Worm (Caenorhabditis elegans) whole organism, L3 larva: Measurements from ENCODE around the gene T05A7.11.

Experiments used
- ceh-82 ChIP-seq: fragments of 150-350 bp; optimal IDR thresholded peaks from 2 replicates; lab custom pipeline; 2014; ENCODE audit warnings: missing biosample characterization, missing genetic modification characterization
- daf-12 ChIP-seq: fragments of 150-350 bp; optimal IDR thresholded peaks from 2 replicates; lab custom pipeline; 2014; ENCODE audit warnings: missing biosample characterization, missing genetic modification reagents, missing genetic modification characterization
- egl-27 ChIP-seq: sonication (generic microtip); optimal IDR thresholded peaks from 4 replicates; lab custom pipeline; 2017; ENCODE audit warnings: missing biosample characterization, missing genetic modification reagents, missing genetic modification characterization
- elt-1 ChIP-seq: fragments of 150-350 bp; optimal IDR thresholded peaks from 2 replicates; lab custom pipeline; 2014; ENCODE audit warnings: missing biosample characterization, missing genetic modification characterization
- lin-39 ChIP-seq: fragments of 150-350 bp; optimal IDR thresholded peaks from 2 replicates; lab custom pipeline; 2018; ENCODE audit warnings: missing biosample characterization, missing genetic modification reagents, missing genetic modification characterization
- nhr-11 ChIP-seq: fragments of 150-350 bp; optimal IDR thresholded peaks from 2 replicates; lab custom pipeline; 2014; ENCODE audit warnings: missing biosample characterization, missing genetic modification characterization
- nhr-12 ChIP-seq: fragments of 150-350 bp; optimal IDR thresholded peaks from 2 replicates; lab custom pipeline; 2014; ENCODE audit warnings: missing biosample characterization, missing genetic modification characterization
- nhr-28 ChIP-seq: fragments of 150-350 bp; optimal IDR thresholded peaks from 2 replicates; lab custom pipeline; 2014; ENCODE audit warnings: missing biosample characterization, missing genetic modification characterization
- nhr-77 ChIP-seq: fragments of 150-350 bp; optimal IDR thresholded peaks from 2 replicates; lab custom pipeline; 2014; ENCODE audit warnings: missing biosample characterization, missing genetic modification characterization
- snpc-4 ChIP-seq: fragments of 150-350 bp; optimal IDR thresholded peaks from 2 replicates; lab custom pipeline; 2014; ENCODE audit warnings: missing biosample characterization, missing genetic modification characterization
- unc-62 ChIP-seq: fragments of 150-350 bp; sonication (generic microtip); optimal IDR thresholded peaks from 4 replicates; lab custom pipeline; 2014; ENCODE audit warnings: missing biosample characterization, missing genetic modification reagents, missing genetic modification characterization
- zag-1 ChIP-seq: fragments of 150-350 bp; optimal IDR thresholded peaks from 2 replicates; lab custom pipeline; 2014; ENCODE audit warnings: missing biosample characterization, missing genetic modification characterization
- ztf-11 ChIP-seq: fragments of 150-350 bp; optimal IDR thresholded peaks from 2 replicates; lab custom pipeline; 2014; ENCODE audit warnings: missing biosample characterization, missing genetic modification characterization

- TF ChIP-seq nhr-12 (tag; lab: Kevin White, UChicago) (no peak), ztf-11 (tag; lab: Kevin White, UChicago) (no peak), lin-39 (tag; lab: Kevin White, UChicago) (no peak), egl-27 (no peak), ceh-82 (tag; lab: Kevin White, UChicago) (no peak), nhr-28 (no peak), elt-1 (tag; lab: Kevin White, UChicago) (no peak), snpc-4 (tag; lab: Kevin White, UChicago) (no peak), daf-12 (tag; lab: Kevin White, UChicago) (no peak), nhr-77 (tag; lab: Kevin White, UChicago) (no peak), zag-1 (tag; lab: Kevin White, UChicago) (no peak), unc-62 (no peak), nhr-11 (tag; lab: Kevin White, UChicago) (no peak)
Observed at ce11 chrII:4671692-4672091, 6.4 kb upstream of the T05A7.11 start, which contains the start of gene T05A7.6.
